Worm (Caenorhabditis elegans): ENCODE measurements around the gene fipp-1.

fipp-1 gene

ce11 chrV:4339479-4339878, 32.1 kb upstream of the fipp-1 start:
- TF ChIP-seq hmbx-1 (tag; optimal IDR thresholded peaks at IDR 0.05): no peak
- no peak for TF ChIP-seq ets-7 (tag; optimal IDR thresholded peaks at IDR 0.05)
- TF ChIP-seq scrt-1 (GFP tag; IDR thresholded peaks at IDR 0.05): no peak
- TF ChIP-seq ceh-36 (tag; optimal IDR thresholded peaks at IDR 0.05): no peak
- TF ChIP-seq tra-4 (tag; optimal IDR thresholded peaks at IDR 0.05): no peak
- TF ChIP-seq aly-1 (tag; optimal IDR thresholded peaks at IDR 0.05): no peak
- no peak for TF ChIP-seq tbx-11 (GFP tag; IDR thresholded peaks at IDR 0.05)
- no peak for TF ChIP-seq sea-1 (GFP tag; conservative IDR thresholded peaks at IDR 0.05)
- no peak for TF ChIP-seq tbx-37 (GFP tag; conservative IDR thresholded peaks at IDR 0.05)
- no peak for TF ChIP-seq ceh-13 (GFP tag; optimal IDR thresholded peaks at IDR 0.05)
- TF ChIP-seq hmg-4 (GFP tag; optimal IDR thresholded peaks at IDR 0.05): no peak

DNA sequence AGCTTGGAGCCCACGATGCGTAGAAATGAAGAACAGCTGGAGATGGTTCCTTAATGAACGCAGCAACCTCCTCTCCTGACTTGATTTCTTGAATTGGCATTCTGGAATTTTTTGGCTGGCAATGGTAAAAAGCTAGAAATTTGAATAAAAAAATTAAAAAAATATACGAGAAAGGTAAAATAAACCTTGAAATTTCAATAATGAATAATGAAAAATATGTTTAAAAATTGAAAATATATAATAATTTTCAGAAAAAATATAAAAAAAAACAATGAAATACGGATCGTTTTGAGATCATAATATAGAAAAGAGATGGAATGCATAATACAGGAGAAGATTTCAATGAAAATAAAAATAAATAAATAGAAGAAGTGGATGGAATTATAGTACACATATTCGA, 30.4 kb upstream of the fipp-1 start, which contains the start of gene glrx-3:
TSS of gene glrx-3 (minus strand) at position 101 of the 400 bp plus-strand sequence.
- no peak for TF ChIP-seq ceh-13 (GFP tag; optimal IDR thresholded peaks at IDR 0.05)

ce11 chrV:4341736-4342135, 29.9 kb upstream of the fipp-1 start:
- no peak for TF ChIP-seq ceh-13 (GFP tag; optimal IDR thresholded peaks at IDR 0.05)

DNA sequence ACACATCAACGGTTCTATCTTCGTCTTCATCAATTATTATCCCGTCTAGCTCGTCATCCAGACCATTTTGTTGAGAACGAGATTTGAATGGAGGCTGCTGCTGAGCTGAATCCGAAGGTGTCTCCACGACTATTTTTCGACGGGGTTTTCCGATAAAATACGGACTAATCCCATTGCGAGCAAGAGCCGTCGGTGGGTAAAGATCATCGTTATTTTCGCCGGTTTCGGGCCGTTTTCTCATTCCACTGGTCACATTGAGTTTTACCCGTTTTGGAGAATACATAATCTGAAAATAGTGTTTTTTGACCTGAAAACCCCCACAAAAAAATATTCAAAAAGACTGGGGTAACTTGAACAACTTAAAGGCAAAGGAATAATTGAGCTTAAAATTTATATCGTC, 25.9 kb upstream of the fipp-1 start, which contains the start of gene figl-1:
TSS of gene figl-1 (minus strand) at position 286 of the 400 bp plus-strand sequence.
- TF ChIP-seq ceh-36 (tag; optimal IDR thresholded peaks at IDR 0.05) (no peak), hmg-4 (GFP tag; optimal IDR thresholded peaks at IDR 0.05) (no peak), pes-1 (GFP tag; IDR thresholded peaks at IDR 0.05) (no peak)

- TF ChIP-seq ama-1 (optimal IDR thresholded peaks at IDR 0.05) (no peak), ceh-36 (tag; optimal IDR thresholded peaks at IDR 0.05) (no peak), F13C5.2 (tag; optimal IDR thresholded peaks at IDR 0.05) (no peak), tbx-11 (GFP tag; IDR thresholded peaks at IDR 0.05) (no peak)
These were observed 25.3 kb upstream of the fipp-1 start, which contains the start of gene hpo-18 for ce11 chrV:4346325-4346724. Gene hpo-18 (minus strand): TSS chrV:4346425.

ce11 chrV:4346799-4347198, 24.8 kb upstream of the fipp-1 start, which contains the start of gene mcm-7:
Gene mcm-7 (plus strand): TSS chrV:4347166.
- no peak for TF ChIP-seq F13C5.2 (tag; optimal IDR thresholded peaks at IDR 0.05)
- TF ChIP-seq ets-7 (tag; optimal IDR thresholded peaks at IDR 0.05): no peak
- no peak for TF ChIP-seq tbx-11 (GFP tag; IDR thresholded peaks at IDR 0.05)
- TF ChIP-seq tbx-37 (GFP tag; conservative IDR thresholded peaks at IDR 0.05): no peak
- TF ChIP-seq aly-1 (tag; optimal IDR thresholded peaks at IDR 0.05): no peak
- no peak for TF ChIP-seq ama-1 (optimal IDR thresholded peaks at IDR 0.05)
- TF ChIP-seq ceh-13 (GFP tag; optimal IDR thresholded peaks at IDR 0.05): no peak
- TF ChIP-seq flt-1 (GFP tag; IDR thresholded peaks at IDR 0.05): no peak
- no peak for TF ChIP-seq tra-4 (tag; optimal IDR thresholded peaks at IDR 0.05)
- no peak for TF ChIP-seq hmg-4 (GFP tag; optimal IDR thresholded peaks at IDR 0.05)
- no peak for TF ChIP-seq B0310.2 (tag; optimal IDR thresholded peaks at IDR 0.05)
- TF ChIP-seq sea-1 (GFP tag; conservative IDR thresholded peaks at IDR 0.05): no peak
- no peak for TF ChIP-seq pes-1 (GFP tag; IDR thresholded peaks at IDR 0.05)
- no peak for TF ChIP-seq ceh-36 (tag; optimal IDR thresholded peaks at IDR 0.05)
- TF ChIP-seq hnd-1 (tag; optimal IDR thresholded peaks at IDR 0.05): no peak
- no peak for TF ChIP-seq scrt-1 (GFP tag; IDR thresholded peaks at IDR 0.05)
- no peak for TF ChIP-seq hmbx-1 (tag; optimal IDR thresholded peaks at IDR 0.05)

DNA sequence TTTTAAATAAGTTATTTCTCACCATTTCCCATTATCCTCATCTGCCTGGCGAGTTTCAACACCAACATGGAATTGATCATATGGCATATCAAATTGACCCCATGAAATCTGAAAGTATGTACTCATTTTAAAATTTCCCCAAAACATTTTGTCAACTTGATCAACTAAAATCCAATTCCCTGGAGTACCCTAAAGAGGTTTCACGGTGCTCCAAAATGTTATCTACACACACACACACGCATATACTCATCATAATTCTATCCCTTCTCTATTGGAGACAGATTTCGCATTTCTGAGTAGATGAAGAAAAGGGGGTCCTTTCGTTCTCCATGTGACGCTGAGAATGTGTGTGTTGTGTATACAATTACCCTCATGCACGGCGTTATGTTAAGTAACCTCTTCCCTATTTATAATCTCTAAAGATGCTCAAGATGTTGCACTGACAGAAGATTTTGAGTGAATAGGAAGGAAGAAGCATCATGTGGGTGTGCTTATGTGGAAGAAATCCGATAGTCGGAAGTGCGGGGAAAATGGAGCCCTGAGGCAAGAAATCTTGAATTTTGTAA, 15.5 kb upstream of the fipp-1 start:
- TF ChIP-seq ceh-13 (GFP tag; optimal IDR thresholded peaks at IDR 0.05): no peak

ce11 chrV:4357369-4357768, 14.2 kb upstream of the fipp-1 start:
- TF ChIP-seq ama-1 (optimal IDR thresholded peaks at IDR 0.05) (no peak), pes-1 (GFP tag; IDR thresholded peaks at IDR 0.05) (no peak), B0310.2 (tag; optimal IDR thresholded peaks at IDR 0.05) (no peak), hmg-4 (GFP tag; optimal IDR thresholded peaks at IDR 0.05) (no peak), ceh-13 (GFP tag; optimal IDR thresholded peaks at IDR 0.05) (no peak), flt-1 (GFP tag; IDR thresholded peaks at IDR 0.05) (no peak), scrt-1 (GFP tag; IDR thresholded peaks at IDR 0.05) (no peak), ceh-36 (tag; optimal IDR thresholded peaks at IDR 0.05) (no peak), hnd-1 (tag; optimal IDR thresholded peaks at IDR 0.05) (no peak), aly-1 (tag; optimal IDR thresholded peaks at IDR 0.05) (no peak)

DNA sequence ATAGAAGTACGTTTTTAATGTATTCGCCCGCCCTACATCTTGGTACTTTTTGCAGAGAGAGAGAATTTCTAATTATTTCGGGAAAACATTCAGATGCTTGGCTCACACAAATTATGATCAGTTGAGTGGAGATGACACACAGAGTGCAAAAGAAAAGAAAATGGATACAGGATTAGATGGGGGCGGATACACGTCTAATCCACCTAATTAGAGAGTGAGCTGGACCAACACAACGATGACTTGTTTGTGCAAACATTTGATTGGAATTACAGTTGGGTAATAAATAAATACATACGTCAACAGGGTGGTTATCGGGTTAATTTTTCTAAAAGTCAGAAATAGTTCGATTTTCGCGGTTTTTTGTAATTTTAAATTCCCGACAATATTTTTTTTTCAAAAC, 12.5 kb upstream of the fipp-1 start:
- TF ChIP-seq hmbx-1 (tag; optimal IDR thresholded peaks at IDR 0.05): no peak
- no peak for TF ChIP-seq ama-1 (optimal IDR thresholded peaks at IDR 0.05)
- no peak for TF ChIP-seq sea-1 (GFP tag; conservative IDR thresholded peaks at IDR 0.05)
- TF ChIP-seq aly-1 (tag; optimal IDR thresholded peaks at IDR 0.05): no peak
- no peak for TF ChIP-seq tbx-11 (GFP tag; IDR thresholded peaks at IDR 0.05)
- TF ChIP-seq ceh-13 (GFP tag; optimal IDR thresholded peaks at IDR 0.05): no peak
- TF ChIP-seq ceh-36 (tag; optimal IDR thresholded peaks at IDR 0.05): no peak
- TF ChIP-seq scrt-1 (GFP tag; IDR thresholded peaks at IDR 0.05): no peak
- TF ChIP-seq hmg-4 (GFP tag; optimal IDR thresholded peaks at IDR 0.05): no peak
- no peak for TF ChIP-seq B0310.2 (tag; optimal IDR thresholded peaks at IDR 0.05)
- TF ChIP-seq tra-4 (tag; optimal IDR thresholded peaks at IDR 0.05): no peak
- TF ChIP-seq ets-7 (tag; optimal IDR thresholded peaks at IDR 0.05): no peak
- TF ChIP-seq F13C5.2 (tag; optimal IDR thresholded peaks at IDR 0.05): no peak
- no peak for TF ChIP-seq tbx-37 (GFP tag; conservative IDR thresholded peaks at IDR 0.05)
- no peak for TF ChIP-seq pes-1 (GFP tag; IDR thresholded peaks at IDR 0.05)
- TF ChIP-seq flt-1 (GFP tag; IDR thresholded peaks at IDR 0.05): no peak
- no peak for TF ChIP-seq hnd-1 (tag; optimal IDR thresholded peaks at IDR 0.05)

Data from whole organism, early embryonic.